Fruit fly (Drosophila melanogaster): ENCODE measurements around the gene Cyp28d2.

- TF ChIP-seq Gug (GFP tag; IDR thresholded peaks at IDR 0.05) (no peak), salr (GFP tag; optimal IDR thresholded peaks at IDR 0.05) (no peak), acj6 (GFP tag; optimal IDR thresholded peaks at IDR 0.05) (no peak), CG32006 (GFP tag; optimal IDR thresholded peaks at IDR 0.05) (no peak), OdsH (GFP tag; optimal IDR thresholded peaks at IDR 0.05) (no peak), Blimp-1 (GFP tag; optimal IDR thresholded peaks at IDR 0.05) (no peak), cyc (GFP tag; optimal IDR thresholded peaks at IDR 0.05) (no peak), Eip78C (GFP tag) (no peak), fkh (GFP tag; optimal IDR thresholded peaks at IDR 0.05) (no peak), eg (GFP tag; IDR thresholded peaks at IDR 0.05) (no peak), CG11762 (GFP tag; optimal IDR thresholded peaks at IDR 0.05; ENCODE audit: insufficient read depth) (no peak)
Measured at dm6 chr2L:5223317-5223716, 16.2 kb downstream of the Cyp28d2 start.

Data from whole organism, prepupa.